Worm (Caenorhabditis elegans) whole organism, early embryonic: ENCODE data around the gene ced-10.
A peak's percentile ranks its signal among the peaks of the same experiment; 100 is the strongest.

Experiments used
- B0310.2 ChIP-seq: sonication (generic microtip); optimal IDR thresholded peaks from 2 replicates; lab custom pipeline; 2016; ENCODE audit warnings: mild to moderate bottlenecking, missing genetic modification characterization, missing compliant biosample characterization
- flt-1 ChIP-seq: fragments of 200-800 bp; sonication (Bioruptor generic); IDR thresholded peaks from 2 replicates; pipeline ENCODE4 v1.3.6; 2022; ENCODE audit warnings: missing genetic modification characterization, missing compliant biosample characterization
- hmbx-1 ChIP-seq: sonication (generic microtip); optimal IDR thresholded peaks from 2 replicates; lab custom pipeline; 2016; ENCODE audit warnings: mild to moderate bottlenecking, missing genetic modification characterization, missing compliant biosample characterization
- hmg-4 ChIP-seq: fragments of 200-800 bp; sonication (Bioruptor generic); optimal IDR thresholded peaks from 2 replicates; lab custom pipeline; 2018; ENCODE audit warnings: mild to moderate bottlenecking, missing genetic modification characterization, missing compliant biosample characterization

- TF ChIP-seq flt-1 (GFP tag; lab: Robert Waterston, UW) (peak; percentile 83), B0310.2 (tag; lab: Kevin White, UChicago) (peak; percentile 63), hmg-4 (peak; percentile 83), hmbx-1 (tag; lab: Kevin White, UChicago) (peak; percentile 28)
Measured at ce11 chrIV:3551777-3552462, 42.6 kb upstream of the ced-10 start.
